Worm (Caenorhabditis elegans): ENCODE results near the gene rde-1.

- TF ChIP-seq sea-2 (GFP tag; IDR thresholded peaks at IDR 0.05) (no peak), fkh-3 (tag; optimal IDR thresholded peaks at IDR 0.05) (no peak), Y53G8AR.9 (GFP tag; conservative IDR thresholded peaks at IDR 0.05) (no peak), tbp1 (GFP tag; optimal IDR thresholded peaks at IDR 0.05) (no peak), ztf-26 (tag; optimal IDR thresholded peaks at IDR 0.05) (no peak), madf-3 (GFP tag; IDR thresholded peaks at IDR 0.05) (no peak)
These were observed 47.3 kb downstream of the rde-1 start, which contains the start of gene sre-28 for ce11 chrV:9944093-9944492.
